Worm (Caenorhabditis elegans) whole organism, L4 larva: Measurements from ENCODE around the gene ttr-49.
A peak's percentile ranks its signal among the peaks of the same experiment; 100 is the strongest.

Experiments
- F10B5.3 ChIP-seq: sonication (generic microtip); optimal IDR thresholded peaks from 2 replicates; lab custom pipeline; 2016; ENCODE audit warnings: mild to moderate bottlenecking, missing genetic modification characterization, missing compliant biosample characterization
- F44E2.7 ChIP-seq: fragments of 200-800 bp; sonication (Bioruptor generic); IDR thresholded peaks from 2 replicates; pipeline ENCODE4 v2.1.2; 2022; ENCODE audit warnings: missing genetic modification characterization, missing compliant biosample characterization
- T26A8.4 ChIP-seq: fragments of 200-800 bp; sonication (Bioruptor generic); IDR thresholded peaks from 2 replicates; pipeline ENCODE4 v1.3.6; 2022; ENCODE audit warnings: missing genetic modification characterization, missing compliant biosample characterization
- Y105C5A.15 ChIP-seq: fragments of 200-800 bp; sonication (Bioruptor generic); IDR thresholded peaks from 2 replicates; pipeline ENCODE4 v1.3.6; 2022; ENCODE audit warnings: missing genetic modification characterization, missing compliant biosample characterization
- ZK337.2 ChIP-seq: fragments of 200-800 bp; sonication (Bioruptor generic); IDR thresholded peaks from 2 replicates; pipeline ENCODE4 v1.3.6; 2022; ENCODE audit warnings: missing genetic modification reagents, missing genetic modification characterization, missing compliant biosample characterization
- ZK546.5 ChIP-seq, 2 experiments: sonication (generic microtip); optimal IDR thresholded peaks; 2 replicates each; lab custom pipeline; 2017; ENCODE audit warnings: missing biosample characterization in 2 of 2, missing genetic modification characterization in 2 of 2
- aha-1 ChIP-seq: fragments of 150-350 bp; peaks from one replicate; lab custom pipeline; 2014; ENCODE audit warnings: missing biosample characterization, missing genetic modification characterization
- ceh-20 ChIP-seq: fragments of 200-800 bp; sonication (Bioruptor generic); IDR thresholded peaks from 2 replicates; pipeline ENCODE4 v1.3.6; 2022; ENCODE audit warnings: missing genetic modification reagents, missing genetic modification characterization, missing compliant biosample characterization
- ces-1 ChIP-seq: fragments of 150-350 bp; sonication (generic microtip); optimal IDR thresholded peaks from 4 replicates; lab custom pipeline; 2014; ENCODE audit warnings: missing biosample characterization, missing genetic modification reagents, missing genetic modification characterization
- cey-2 ChIP-seq: sonication (generic microtip); optimal IDR thresholded peaks from 3 replicates; lab custom pipeline; 2017; ENCODE audit warnings: missing genetic modification characterization, mild to moderate bottlenecking, missing compliant biosample characterization, antibody characterized with exemption, borderline replicate concordance; ENCODE audit not compliant: insufficient read depth
- ctbp-1 ChIP-seq: fragments of 200-800 bp; sonication (Bioruptor generic); IDR thresholded peaks from 2 replicates; pipeline ENCODE4 v1.3.6; 2022; ENCODE audit warnings: missing genetic modification reagents, missing genetic modification characterization, missing compliant biosample characterization
- daf-16 ChIP-seq, 3 experiments: sonication (generic microtip); optimal IDR thresholded peaks; 2 replicates each; lab custom pipeline; 2016 to 2017; ENCODE audit warnings: missing genetic modification characterization in 3 of 3, missing genetic modification reagents in 3 of 3, mild to moderate bottlenecking in 2 of 3, missing compliant biosample characterization in 2 of 3, missing biosample characterization in 1 of 3, moderate library complexity in 1 of 3
- daf-19 ChIP-seq: fragments of 200-800 bp; sonication (Bioruptor generic); conservative IDR thresholded peaks from 2 replicates; pipeline ENCODE4 v1.3.6; 2022; ENCODE audit warnings: missing genetic modification characterization, missing compliant biosample characterization
- daf-8 ChIP-seq: fragments of 200-800 bp; sonication (Bioruptor generic); IDR thresholded peaks from 2 replicates; pipeline ENCODE4 v1.3.6; 2022; ENCODE audit warnings: missing genetic modification characterization, missing compliant biosample characterization
- dmd-6 ChIP-seq: fragments of 200-800 bp; sonication (Bioruptor generic); IDR thresholded peaks from 2 replicates; pipeline ENCODE4 v1.3.6; 2022; ENCODE audit warnings: missing genetic modification reagents, missing genetic modification characterization, missing compliant biosample characterization
- dmd-8 ChIP-seq: fragments of 200-800 bp; sonication (Bioruptor generic); IDR thresholded peaks from 2 replicates; pipeline ENCODE4 v1.3.6; 2022; ENCODE audit warnings: missing genetic modification characterization, missing compliant biosample characterization
- dpl-1 ChIP-seq: fragments of 150-350 bp; optimal IDR thresholded peaks from 2 replicates; lab custom pipeline; 2014; ENCODE audit warnings: missing biosample characterization, missing genetic modification reagents, missing genetic modification characterization
- dve-1 ChIP-seq: sonication (generic microtip); optimal IDR thresholded peaks from 2 replicates; lab custom pipeline; 2017; ENCODE audit warnings: antibody characterized with exemption, mild to moderate bottlenecking, missing genetic modification characterization, missing compliant biosample characterization; ENCODE audit not compliant: insufficient read depth
- hlh-11 ChIP-seq: fragments of 200-800 bp; sonication (Bioruptor generic); optimal IDR thresholded peaks from 2 replicates; lab custom pipeline; 2018; ENCODE audit warnings: mild to moderate bottlenecking, missing genetic modification characterization, missing compliant biosample characterization
- hlh-30 ChIP-seq: sonication (generic microtip); optimal IDR thresholded peaks from 2 replicates; lab custom pipeline; 2017; ENCODE audit warnings: antibody characterized with exemption, mild to moderate bottlenecking, missing genetic modification characterization, missing compliant biosample characterization; ENCODE audit not compliant: insufficient read depth
- hmg-1.1 ChIP-seq: fragments of 200-800 bp; sonication (Bioruptor generic); IDR thresholded peaks from 2 replicates; pipeline ENCODE4 v1.3.6; 2022; ENCODE audit warnings: missing genetic modification reagents, missing genetic modification characterization, missing compliant biosample characterization
- lin-13 ChIP-seq: fragments of 150-350 bp; optimal IDR thresholded peaks from 2 replicates; lab custom pipeline; 2014; ENCODE audit warnings: missing biosample characterization, missing genetic modification reagents, missing genetic modification characterization
- lin-38 ChIP-seq: fragments of 200-800 bp; sonication (Bioruptor generic); IDR thresholded peaks from 2 replicates; pipeline ENCODE4 v1.3.6; 2022; ENCODE audit warnings: missing genetic modification reagents, missing genetic modification characterization, missing compliant biosample characterization
- lin-39 ChIP-seq: fragments of 150-350 bp; optimal IDR thresholded peaks from 2 replicates; lab custom pipeline; 2014; ENCODE audit warnings: missing biosample characterization, missing genetic modification reagents, missing genetic modification characterization
- madf-5 ChIP-seq, 2 experiments: fragments of 200-800 bp; sonication (Bioruptor generic); IDR thresholded peaks; 2 replicates each; pipeline ENCODE4 v1.3.6; 2022; ENCODE audit warnings: missing compliant biosample characterization in 2 of 2, missing genetic modification characterization in 2 of 2
- mdt-29 ChIP-seq: fragments of 200-800 bp; sonication (Bioruptor generic); IDR thresholded peaks from 2 replicates; pipeline ENCODE4 v1.3.6; 2022; ENCODE audit warnings: missing genetic modification reagents, missing genetic modification characterization, missing compliant biosample characterization
- mep-1 ChIP-seq: fragments of 150-350 bp; sonication (generic microtip); optimal IDR thresholded peaks from 3 replicates; lab custom pipeline; 2014; ENCODE audit warnings: missing biosample characterization, missing genetic modification characterization
- mes-2 ChIP-seq: sonication (generic microtip); optimal IDR thresholded peaks from 2 replicates; lab custom pipeline; 2016; ENCODE audit warnings: missing genotype, mild to moderate bottlenecking, missing genetic modification characterization, missing compliant biosample characterization; ENCODE audit not compliant: poor library complexity, severe bottlenecking
- mxl-2 ChIP-seq: fragments of 200-800 bp; sonication (Bioruptor generic); conservative IDR thresholded peaks from 2 replicates; pipeline ENCODE4 v1.3.6; 2022; ENCODE audit warnings: missing genetic modification reagents, missing genetic modification characterization, missing compliant biosample characterization
- nhr-111 ChIP-seq: fragments of 200-800 bp; sonication (Bioruptor generic); optimal IDR thresholded peaks from 2 replicates; lab custom pipeline; 2018; ENCODE audit warnings: mild to moderate bottlenecking, missing genetic modification characterization, missing compliant biosample characterization
- nhr-237 ChIP-seq: sonication (generic microtip); optimal IDR thresholded peaks from 2 replicates; lab custom pipeline; 2017; ENCODE audit warnings: missing biosample characterization, missing genetic modification characterization
- nhr-41 ChIP-seq: fragments of 200-800 bp; sonication (Bioruptor generic); IDR thresholded peaks from 2 replicates; pipeline ENCODE4 v1.3.6; 2022; ENCODE audit warnings: missing genetic modification reagents, missing genetic modification characterization, missing compliant biosample characterization
- nhr-76 ChIP-seq: fragments of 150-350 bp; optimal IDR thresholded peaks from 2 replicates; lab custom pipeline; 2014; ENCODE audit warnings: missing biosample characterization, missing genetic modification characterization
- nhr-77 ChIP-seq: fragments of 150-350 bp; optimal IDR thresholded peaks from 2 replicates; lab custom pipeline; 2014; ENCODE audit warnings: missing biosample characterization, missing genetic modification characterization
- pha-4 ChIP-seq, 2 experiments: fragments of 150-350 bp in 1 of 2; fragments of 200-800 bp in 1 of 2; sonication (Bioruptor generic) in 1 of 2; IDR thresholded peaks in 1 of 2; optimal IDR thresholded peaks in 1 of 2; 2 replicates each; pipeline versions ENCODE4 v1.3.6 to Lab custom; 2014 to 2022; ENCODE audit warnings: missing genetic modification characterization in 2 of 2, missing genetic modification reagents in 2 of 2, missing biosample characterization in 1 of 2, missing compliant biosample characterization in 1 of 2
- saeg-2 ChIP-seq: fragments of 200-800 bp; sonication (Bioruptor generic); IDR thresholded peaks from 2 replicates; pipeline ENCODE4 v1.3.6; 2022; ENCODE audit warnings: missing genetic modification reagents, missing genetic modification characterization, missing compliant biosample characterization
- sdz-12 ChIP-seq: fragments of 200-800 bp; sonication (Bioruptor generic); optimal IDR thresholded peaks from 2 replicates; lab custom pipeline; 2018; ENCODE audit warnings: mild to moderate bottlenecking, missing genetic modification characterization, missing compliant biosample characterization
- spr-1 ChIP-seq: sonication (generic microtip); optimal IDR thresholded peaks from 2 replicates; lab custom pipeline; 2016; ENCODE audit warnings: mild to moderate bottlenecking, missing genetic modification characterization, missing compliant biosample characterization
- tag-97 ChIP-seq: fragments of 200-800 bp; sonication (Bioruptor generic); IDR thresholded peaks from 2 replicates; pipeline ENCODE4 v1.3.6; 2022; ENCODE audit warnings: missing genetic modification characterization, missing compliant biosample characterization
- ztf-11 ChIP-seq: fragments of 150-350 bp; optimal IDR thresholded peaks from 2 replicates; lab custom pipeline; 2014; ENCODE audit warnings: missing biosample characterization, missing genetic modification characterization

The ttr-49 gene

DNA sequence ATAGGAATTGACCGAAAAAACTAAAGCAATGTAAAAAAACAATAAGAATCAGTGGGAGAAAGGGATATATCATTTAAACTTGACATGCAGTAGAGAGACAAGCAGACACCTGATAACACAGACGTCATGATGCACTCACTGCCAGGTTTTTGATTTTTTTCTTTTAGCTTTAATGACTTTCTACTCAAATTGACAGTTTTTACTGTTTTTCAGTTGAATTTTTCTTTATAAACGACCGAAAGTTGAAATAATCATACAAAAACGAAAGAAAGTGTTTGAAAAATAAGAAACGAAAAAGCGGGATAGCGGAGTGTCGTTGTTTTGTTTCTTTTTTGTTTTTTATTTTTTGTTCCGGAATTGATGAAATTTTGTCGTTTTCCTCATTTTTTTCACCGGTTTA, 22.1 kb downstream of the ttr-49 start, which contains the start of gene ucp-4 (continued):
- TF ChIP-seq lin-38 (GFP tag; lab: Robert Waterston, UW) (no peak), dmd-6 (GFP tag; lab: Robert Waterston, UW) (peak; percentile 75), ctbp-1 (no peak), dmd-8 (GFP tag; lab: Robert Waterston, UW) (no peak), F44E2.7 (no peak), lin-13 (GFP tag; lab: Kevin White, UChicago) (no peak), Y105C5A.15 (GFP tag; lab: Robert Waterston, UW) (no peak), mes-2 (no peak), T26A8.4 (GFP tag; lab: Robert Waterston, UW) (no peak), ZK546.5 (tag; optimal IDR thresholded peaks at IDR 0.05; lab: Kevin White, UChicago) (no peak), nhr-77 (no peak), nhr-111 (no peak), ces-1 (GFP tag; lab: Kevin White, UChicago) (no peak), dpl-1 (GFP tag; lab: Kevin White, UChicago) (no peak), ZK337.2 (no peak), hlh-11 (tag; lab: Kevin White, UChicago) (peak; percentile 29), tag-97 (GFP tag; lab: Robert Waterston, UW) (no peak), pha-4 (GFP tag; IDR thresholded peaks at IDR 0.05; lab: Robert Waterston, UW) (no peak), pha-4 (tag; optimal IDR thresholded peaks at IDR 0.05; lab: Kevin White, UChicago) (no peak), cey-2 (no peak), dve-1 (tag; lab: Kevin White, UChicago) (peak; percentile 8), sdz-12 (no peak), mdt-29 (GFP tag; lab: Robert Waterston, UW) (no peak), daf-8 (GFP tag; lab: Robert Waterston, UW) (no peak), hmg-1.1 (GFP tag; lab: Robert Waterston, UW) (no peak), saeg-2 (GFP tag; lab: Robert Waterston, UW) (no peak), nhr-41 (GFP tag; lab: Robert Waterston, UW) (no peak), ceh-20 (GFP tag; lab: Robert Waterston, UW) (peak; percentile 62; the same call in 1 of the 2 replicates), ztf-11 (tag; lab: Kevin White, UChicago) (no peak), hlh-30 (peak; percentile 14), daf-16 (GFP tag; optimal IDR thresholded peaks at IDR 0.05; lab: Kevin White, UChicago) (no peak), daf-16 (tag; optimal IDR thresholded peaks at IDR 0.05; lab: Kevin White, UChicago) (peak; percentile 20), aha-1 (tag; lab: Kevin White, UChicago) (no peak), mep-1 (no peak), daf-19 (GFP tag; lab: Robert Waterston, UW) (no peak), F10B5.3 (tag; lab: Kevin White, UChicago) (no peak), mxl-2 (no peak), madf-5 (GFP tag; IDR thresholded peaks at IDR 0.05; lab: Robert Waterston, UW) (no peak), nhr-76 (tag; lab: Kevin White, UChicago) (no peak), spr-1 (tag; lab: Kevin White, UChicago) (no peak), nhr-237 (no peak), lin-39 (tag; lab: Kevin White, UChicago) (no peak)
- TF ChIP-seq, all 104 proteins: peak for 10
